Worm (Caenorhabditis elegans): ENCODE data around the gene C25E10.8.

DNA sequence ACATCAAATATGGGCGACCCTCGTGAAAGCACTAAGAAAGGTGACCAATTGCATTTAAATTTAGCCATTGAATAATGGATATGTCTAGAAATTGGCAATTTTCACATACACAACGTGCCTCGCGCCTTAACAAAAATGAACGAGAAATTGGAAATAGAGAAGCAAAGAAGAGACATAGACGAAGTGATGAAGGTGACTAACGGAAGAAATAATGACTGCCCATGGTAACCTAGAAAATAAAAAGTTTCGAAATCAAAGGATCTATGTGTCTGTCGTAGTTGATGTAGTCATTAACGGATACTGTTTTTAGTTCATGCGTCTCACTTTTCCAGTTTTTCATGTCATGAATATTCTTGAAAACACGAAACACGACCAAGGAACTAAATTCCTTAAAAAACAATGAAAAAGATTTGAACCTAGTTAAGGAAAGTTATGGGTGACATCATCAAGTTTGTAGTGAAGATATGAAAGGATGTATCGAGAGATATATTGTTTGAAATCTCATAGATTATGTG is 24.3 kb upstream of the C25E10.8 start:
- TF ChIP-seq mec-3 (tag; optimal IDR thresholded peaks at IDR 0.05; ENCODE audit: borderline replicate concordance) = no peak
- TF ChIP-seq ama-1 (optimal IDR thresholded peaks at IDR 0.05) = no peak
- no peak for TF ChIP-seq tbx-2 (tag; optimal IDR thresholded peaks at IDR 0.05)
- no peak for TF ChIP-seq ref-2 (tag; optimal IDR thresholded peaks at IDR 0.05)
- TF ChIP-seq ceh-2 (tag; optimal IDR thresholded peaks at IDR 0.05) = no peak
- no peak for TF ChIP-seq pha-4 (tag; optimal IDR thresholded peaks at IDR 0.05)
- TF ChIP-seq syd-9 (tag; optimal IDR thresholded peaks at IDR 0.05) = no peak
